Fruit fly (Drosophila melanogaster): ENCODE results near the gene CG13893.

DNA sequence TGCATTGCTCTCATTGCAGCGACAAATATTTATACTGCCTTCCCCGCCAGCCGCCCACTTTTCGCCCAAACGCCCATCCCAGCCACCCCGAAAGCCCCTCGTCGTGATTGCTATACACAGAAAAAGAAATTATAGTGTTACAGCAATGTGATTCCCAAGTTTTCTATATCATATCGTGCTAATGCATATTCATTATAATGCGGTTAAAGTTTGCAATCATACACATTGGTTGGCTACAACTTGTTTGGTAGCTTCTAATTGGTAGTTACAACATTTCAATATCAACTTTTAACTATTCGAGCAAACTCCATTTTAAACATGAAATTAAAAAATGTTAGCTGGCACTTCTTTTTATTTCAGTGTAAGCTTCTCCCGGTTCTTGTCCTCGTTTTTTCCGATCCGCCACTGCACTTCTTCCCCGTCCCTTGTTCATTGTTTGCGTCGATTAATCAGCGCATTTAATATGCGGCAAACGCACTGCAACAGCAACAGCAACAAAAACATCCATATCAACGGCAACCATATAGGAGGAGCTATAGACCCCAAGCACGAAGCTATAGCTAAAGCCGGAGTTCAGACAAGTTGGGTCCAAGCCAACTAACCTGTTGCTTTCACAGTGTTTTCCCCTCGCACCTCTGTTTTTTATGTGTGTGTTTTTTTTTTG, 37.7 kb downstream of the CG13893 start:
- TF ChIP-seq CG33017 (tag; optimal IDR thresholded peaks at IDR 0.05) (no peak), CG12768 (GFP tag; optimal IDR thresholded peaks at IDR 0.05) (no peak), bab1 (GFP tag; optimal IDR thresholded peaks at IDR 0.05) (no peak), CG7101 (tag; optimal IDR thresholded peaks at IDR 0.05) (no peak), pad (GFP tag; optimal IDR thresholded peaks at IDR 0.05) (no peak), Clk (GFP tag; optimal IDR thresholded peaks at IDR 0.05) (no peak), CG5204 (GFP tag; optimal IDR thresholded peaks at IDR 0.05) (no peak), tj (GFP tag; optimal IDR thresholded peaks at IDR 0.05) (peak; percentile 56)

All from whole organism, adult.